Fruit fly (Drosophila melanogaster) whole organism, embryonic: ENCODE results near the gene CG14196.

ENCODE experiments used
- B-H2 ChIP-seq: fragments of 200-800 bp; sonication (Bioruptor generic); optimal IDR thresholded peaks from 2 replicates; lab custom pipeline; 2018; ENCODE audit warnings: missing biosample characterization, mild to moderate bottlenecking, missing genetic modification characterization
- CG10209 ChIP-seq: fragments of 200-800 bp; sonication (Bioruptor generic); optimal IDR thresholded peaks from 3 replicates; lab custom pipeline; 2017; ENCODE audit warnings: missing biosample characterization, mild to moderate bottlenecking, missing genetic modification characterization, missing genetic modification reagents
- CG12391 ChIP-seq: fragments of 200-800 bp; sonication (Bioruptor generic); optimal IDR thresholded peaks from 3 replicates; lab custom pipeline; 2018; ENCODE audit warnings: missing biosample characterization, mild to moderate bottlenecking, missing genetic modification characterization, moderate library complexity
- CG13424 ChIP-seq: fragments of 200-800 bp; sonication (Bioruptor generic); optimal IDR thresholded peaks from 2 replicates; lab custom pipeline; 2019; ENCODE audit warnings: missing biosample characterization, mild to moderate bottlenecking, missing genetic modification characterization, moderate library complexity
- CG14050 ChIP-seq: fragments of 200-800 bp; sonication (Bioruptor generic); IDR thresholded peaks from 3 replicates; pipeline ENCODE4 v1.3.6; 2022; ENCODE audit warnings: missing biosample characterization, missing genetic modification characterization
- CG17186 ChIP-seq: fragments of 200-800 bp; sonication (Bioruptor generic); optimal IDR thresholded peaks from 3 replicates; lab custom pipeline; 2017; ENCODE audit warnings: missing biosample characterization, missing genetic modification reagents, missing genetic modification characterization
- CG1792 ChIP-seq: fragments of 200-800 bp; sonication (Bioruptor generic); optimal IDR thresholded peaks from 2 replicates; lab custom pipeline; 2016; ENCODE audit warnings: missing biosample characterization, missing genetic modification characterization
- CG18011 ChIP-seq: fragments of 200-800 bp; sonication (Bioruptor generic); optimal IDR thresholded peaks from 2 replicates; lab custom pipeline; 2017; ENCODE audit warnings: missing biosample characterization, missing genetic modification characterization, mild to moderate bottlenecking, moderate library complexity, missing genotype
- CG1832 ChIP-seq: fragments of 200-800 bp; sonication (Bioruptor generic); optimal IDR thresholded peaks from 2 replicates; lab custom pipeline; 2017; ENCODE audit warnings: missing biosample characterization, mild to moderate bottlenecking, missing genetic modification characterization, inconsistent platforms
- CG2875 ChIP-seq: fragments of 200-800 bp; sonication (Bioruptor generic); optimal IDR thresholded peaks from 2 replicates; lab custom pipeline; 2017; ENCODE audit warnings: missing biosample characterization, mild to moderate bottlenecking, missing genetic modification characterization, missing genetic modification reagents
- CG31441 ChIP-seq: fragments of 200-800 bp; sonication (Bioruptor generic); IDR thresholded peaks from 2 replicates; pipeline ENCODE4 v1.3.6; 2022; ENCODE audit warnings: missing biosample characterization, missing genetic modification characterization
- CG3163 ChIP-seq: fragments of 200-800 bp; sonication (Bioruptor generic); optimal IDR thresholded peaks from 3 replicates; lab custom pipeline; 2016; ENCODE audit warnings: missing biosample characterization, missing genetic modification characterization
- CG6175 ChIP-seq: fragments of 200-800 bp; sonication (Bioruptor generic); IDR thresholded peaks from 3 replicates; pipeline ENCODE4 v1.3.6; 2022; ENCODE audit warnings: missing biosample characterization, missing genetic modification characterization
- CG8478 ChIP-seq: fragments of >200 bp; optimal IDR thresholded peaks from 2 replicates; lab custom pipeline; 2018
- CTCF ChIP-seq: fragments of 200-800 bp; sonication (Bioruptor generic); optimal IDR thresholded peaks from 2 replicates; lab custom pipeline; 2017; ENCODE audit warnings: missing biosample characterization, mild to moderate bottlenecking, missing genetic modification characterization, moderate library complexity
- Doc2 ChIP-seq: fragments of 200-800 bp; sonication (Bioruptor generic); IDR thresholded peaks from 2 replicates; pipeline ENCODE4 v1.3.6; 2022; ENCODE audit warnings: missing biosample characterization, missing genetic modification characterization
- Doc3 ChIP-seq: fragments of 200-800 bp; sonication (Bioruptor generic); IDR thresholded peaks from 3 replicates; pipeline ENCODE4 v1.3.6; 2022; ENCODE audit warnings: missing biosample characterization, missing genetic modification characterization; ENCODE audit not compliant: partially characterized antibody
- Ets65A ChIP-seq: fragments of 200-800 bp; sonication (Bioruptor generic); peaks from one replicate; lab custom pipeline; 2016; ENCODE audit warnings: missing biosample characterization, missing genetic modification characterization
- HLH3B ChIP-seq: fragments of 200-800 bp; sonication (Bioruptor generic); IDR thresholded peaks from 2 replicates; pipeline ENCODE4 v1.3.6; 2022; ENCODE audit warnings: missing biosample characterization, missing genetic modification characterization
- HmgD ChIP-seq: fragments of 200-800 bp; sonication (Bioruptor generic); optimal IDR thresholded peaks from 3 replicates; lab custom pipeline; 2016; ENCODE audit warnings: missing biosample characterization, missing genetic modification characterization
- Med ChIP-seq: fragments of 200-800 bp; sonication (Bioruptor generic); peaks from one replicate; lab custom pipeline; 2016; ENCODE audit warnings: missing biosample characterization, missing genetic modification characterization, mild to moderate bottlenecking, inconsistent platforms, moderate library complexity
- Myb ChIP-seq: fragments of 200-800 bp; sonication (Bioruptor generic); optimal IDR thresholded peaks from 2 replicates; lab custom pipeline; 2016; ENCODE audit warnings: missing biosample characterization, missing genetic modification characterization
- NC2β ChIP-seq: fragments of 200-800 bp; sonication (Bioruptor generic); optimal IDR thresholded peaks from 2 replicates; lab custom pipeline; 2016; ENCODE audit warnings: missing biosample characterization, missing genetic modification characterization
- NfI ChIP-seq: fragments of 200-800 bp; sonication (Bioruptor generic); optimal IDR thresholded peaks from 3 replicates; lab custom pipeline; 2018; ENCODE audit warnings: missing biosample characterization, mild to moderate bottlenecking, missing genetic modification characterization, moderate library complexity
- Ptx1 ChIP-seq: fragments of 200-800 bp; sonication (Bioruptor generic); IDR thresholded peaks from 2 replicates; pipeline ENCODE4 v1.3.6; 2022; ENCODE audit warnings: missing biosample characterization, missing genetic modification characterization
- Tbp ChIP-seq: fragments of >200 bp; optimal IDR thresholded peaks from 2 replicates; lab custom pipeline; 2018; ENCODE audit warnings: missing biosample characterization, missing genetic modification characterization
- abd-A ChIP-seq: fragments of 200-800 bp; sonication (Bioruptor generic); optimal IDR thresholded peaks from 3 replicates; lab custom pipeline; 2019; ENCODE audit warnings: missing biosample characterization, mild to moderate bottlenecking, missing genetic modification characterization, moderate library complexity
- cas ChIP-seq: fragments of 200-800 bp; sonication (Bioruptor generic); IDR thresholded peaks from 2 replicates; pipeline ENCODE4 v1.3.6; 2022; ENCODE audit warnings: missing biosample characterization, missing genetic modification characterization
- cato ChIP-seq: fragments of 200-800 bp; sonication (Bioruptor generic); optimal IDR thresholded peaks from 2 replicates; lab custom pipeline; 2016; ENCODE audit warnings: missing biosample characterization, missing genetic modification characterization, borderline replicate concordance
- cg ChIP-seq: fragments of 200-800 bp; sonication (Bioruptor generic); optimal IDR thresholded peaks from 3 replicates; lab custom pipeline; 2019; ENCODE audit warnings: missing biosample characterization, mild to moderate bottlenecking, missing genetic modification characterization, moderate library complexity
- chinmo ChIP-seq: fragments of 200-800 bp; sonication (Bioruptor generic); IDR thresholded peaks from 4 replicates; pipeline ENCODE4 v1.3.6; 2022; ENCODE audit warnings: missing biosample characterization, missing genetic modification characterization; ENCODE audit not compliant: partially characterized antibody
- corto ChIP-seq: fragments of 200-800 bp; sonication (Bioruptor generic); optimal IDR thresholded peaks from 2 replicates; lab custom pipeline; 2016; ENCODE audit warnings: missing biosample characterization, mild to moderate bottlenecking, missing genetic modification characterization, moderate library complexity
- crol ChIP-seq: fragments of 200-800 bp; sonication (Bioruptor generic); IDR thresholded peaks from 2 replicates; pipeline ENCODE4 v1.3.6; 2022; ENCODE audit warnings: missing biosample characterization, missing genetic modification characterization
- dati ChIP-seq: fragments of 200-800 bp; sonication (Bioruptor generic); IDR thresholded peaks from 2 replicates; pipeline ENCODE4 v1.3.6; 2022; ENCODE audit warnings: missing biosample characterization, missing genetic modification characterization
- emc ChIP-seq: fragments of 200-800 bp; sonication (Bioruptor generic); optimal IDR thresholded peaks from 2 replicates; lab custom pipeline; 2016; ENCODE audit warnings: missing biosample characterization, missing genetic modification characterization
- fd102C ChIP-seq: fragments of 200-800 bp; sonication (Bioruptor generic); optimal IDR thresholded peaks from 2 replicates; lab custom pipeline; 2018; ENCODE audit warnings: missing biosample characterization, mild to moderate bottlenecking, missing genetic modification characterization, moderate library complexity
- fru ChIP-seq: fragments of >200 bp; optimal IDR thresholded peaks from 2 replicates; lab custom pipeline; 2017
- gcm ChIP-seq: fragments of 200-800 bp; sonication (Bioruptor generic); optimal IDR thresholded peaks from 2 replicates; lab custom pipeline; 2019; ENCODE audit warnings: missing biosample characterization, mild to moderate bottlenecking, missing genetic modification characterization, moderate library complexity
- ham ChIP-seq: fragments of 200-800 bp; sonication (Bioruptor generic); IDR thresholded peaks from 2 replicates; pipeline ENCODE4 v1.3.6; 2022; ENCODE audit warnings: missing biosample characterization, missing genetic modification characterization
- klu ChIP-seq: fragments of 200-800 bp; sonication (Bioruptor generic); IDR thresholded peaks from 2 replicates; pipeline ENCODE4 v1.3.6; 2022; ENCODE audit warnings: missing biosample characterization, missing genetic modification characterization
- knrl ChIP-seq: fragments of 200-800 bp; sonication (Bioruptor generic); IDR thresholded peaks from 3 replicates; pipeline ENCODE4 v1.3.6; 2022; ENCODE audit warnings: missing biosample characterization, missing genetic modification characterization; ENCODE audit not compliant: partially characterized antibody
- lab ChIP-seq: fragments of 200-800 bp; sonication (Bioruptor generic); optimal IDR thresholded peaks from 3 replicates; lab custom pipeline; 2017; ENCODE audit warnings: missing biosample characterization, missing genetic modification characterization, mild to moderate bottlenecking, moderate library complexity, missing genetic modification reagents
- nau ChIP-seq: fragments of 200-800 bp; sonication (Bioruptor generic); optimal IDR thresholded peaks from 3 replicates; lab custom pipeline; 2017; ENCODE audit warnings: missing biosample characterization, mild to moderate bottlenecking, missing genetic modification characterization, missing genetic modification reagents
- org-1 ChIP-seq: fragments of 200-800 bp; sonication (Bioruptor generic); optimal IDR thresholded peaks from 2 replicates; lab custom pipeline; 2017; ENCODE audit warnings: missing biosample characterization, missing genetic modification characterization
- pan ChIP-seq, 4 experiments: fragments of >200 bp in 3 of 4; fragments of 200-800 bp in 1 of 4; sonication (Bioruptor generic) in 1 of 4; optimal IDR thresholded peaks in 3 of 4; IDR thresholded peaks in 1 of 4; 2 replicates each; pipeline versions ENCODE4 v1.3.6 to Lab custom; 2017 to 2022; ENCODE audit warnings: missing biosample characterization in 2 of 4, missing genetic modification characterization in 2 of 4, mixed read lengths in 1 of 4
- pnt ChIP-seq: fragments of 200-800 bp; sonication (Bioruptor generic); optimal IDR thresholded peaks from 3 replicates; lab custom pipeline; 2016; ENCODE audit warnings: missing biosample characterization, missing genetic modification characterization
- prd ChIP-seq, 3 experiments: fragments of >200 bp in 2 of 3; fragments of 200-800 bp in 1 of 3; sonication (Bioruptor generic) in 1 of 3; optimal IDR thresholded peaks in 2 of 3; IDR thresholded peaks in 1 of 3; 2 replicates in 2 of 3; 3 replicates in 1 of 3; pipeline versions ENCODE4 v1.3.6 to Lab custom; 2017 to 2022; ENCODE audit warnings: missing biosample characterization in 1 of 3, missing genetic modification characterization in 1 of 3
- sna ChIP-seq: fragments of 200-800 bp; sonication (Bioruptor generic); IDR thresholded peaks from 2 replicates; pipeline ENCODE4 v1.3.6; 2022; ENCODE audit warnings: missing biosample characterization, missing genetic modification characterization; ENCODE audit not compliant: partially characterized antibody
- vnd ChIP-seq: fragments of 200-800 bp; sonication (Bioruptor generic); IDR thresholded peaks from 3 replicates; pipeline ENCODE4 v1.3.6; 2022; ENCODE audit warnings: missing biosample characterization, missing genetic modification characterization; ENCODE audit not compliant: partially characterized antibody
- zfh2 ChIP-seq: fragments of 200-800 bp; sonication (Bioruptor generic); optimal IDR thresholded peaks from 2 replicates; lab custom pipeline; 2016; ENCODE audit warnings: missing biosample characterization, missing genetic modification characterization

CG14196 gene

DNA sequence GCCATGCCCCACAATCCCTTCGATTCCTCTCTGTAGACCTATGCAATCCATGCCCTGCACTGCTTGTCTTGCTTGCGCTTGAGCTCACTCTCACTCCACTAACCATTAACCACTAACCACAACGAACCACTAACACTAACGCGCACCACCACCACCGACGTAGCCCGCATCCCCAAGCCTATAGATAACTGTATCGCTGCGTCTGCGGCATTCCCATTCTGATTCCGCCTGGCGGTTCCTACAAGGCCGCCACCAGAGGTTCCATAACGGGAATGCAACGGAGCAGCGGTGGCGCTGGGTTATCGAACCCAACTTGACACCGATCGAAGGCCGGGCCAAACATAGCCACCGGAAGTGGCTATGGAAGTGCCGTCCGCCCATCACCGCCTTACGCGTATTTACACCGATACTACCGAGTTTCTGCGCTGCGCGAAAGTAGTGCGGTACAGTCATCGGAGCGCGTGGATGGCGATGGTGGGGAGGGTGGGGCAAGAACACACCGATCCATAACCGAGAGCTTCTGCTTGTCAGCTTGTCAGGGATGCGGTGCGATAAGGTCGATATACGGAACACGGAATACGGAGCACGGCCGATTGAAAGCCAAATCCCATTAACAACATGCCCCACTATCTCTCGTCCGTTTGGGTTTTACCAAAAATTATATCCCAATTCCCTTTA lies 24.3 kb upstream of the CG14196 start:
- no peak for TF ChIP-seq CG10209 (GFP tag; lab: Kevin White, UChicago)
- TF ChIP-seq sna (GFP tag; lab: Robert Waterston, UW) = no peak
- peak; percentile 94 for TF ChIP-seq CG18011 (GFP tag; lab: Kevin White, UChicago)
- no peak for TF ChIP-seq CG17186
- no peak for TF ChIP-seq knrl (GFP tag; lab: Robert Waterston, UW)
- TF ChIP-seq emc (GFP tag; lab: Kevin White, UChicago) = no peak
- TF ChIP-seq Ets65A (GFP tag; lab: Kevin White, UChicago) = peak; percentile 59
- TF ChIP-seq HLH3B (GFP tag; lab: Robert Waterston, UW) = no peak
- peak; percentile 91 for TF ChIP-seq lab (GFP tag; lab: Kevin White, UChicago)
- TF ChIP-seq pnt = no peak
- TF ChIP-seq fd102C = no peak
- TF ChIP-seq B-H2 (GFP tag; lab: Kevin White, UChicago) = no peak
- TF ChIP-seq NfI (GFP tag; lab: Kevin White, UChicago) = no peak
- no peak for TF ChIP-seq Med (GFP tag; lab: Kevin White, UChicago)
- TF ChIP-seq CTCF = no peak
- TF ChIP-seq Doc2 = no peak
- TF ChIP-seq CG12391 (tag; lab: Kevin White, UChicago) = no peak
- no peak for TF ChIP-seq fru (lab: Kevin White, UChicago)
- no peak for TF ChIP-seq org-1 (GFP tag; lab: Kevin White, UChicago)
- no peak for TF ChIP-seq Doc3
- no peak for TF ChIP-seq prd (optimal IDR thresholded peaks at IDR 0.05; lab: Kevin White, UChicago)
- TF ChIP-seq prd (GFP tag; IDR thresholded peaks at IDR 0.05; lab: Robert Waterston, UW) = no peak
- peak; percentile 12 for TF ChIP-seq cg
- no peak for TF ChIP-seq corto (GFP tag; lab: Kevin White, UChicago)
- TF ChIP-seq gcm (GFP tag; lab: Kevin White, UChicago) = peak; percentile 60
- no peak for TF ChIP-seq abd-A
- no peak for TF ChIP-seq Myb (GFP tag; lab: Kevin White, UChicago)
- TF ChIP-seq CG3163 (GFP tag; lab: Kevin White, UChicago) = no peak
- TF ChIP-seq cas (GFP tag; lab: Robert Waterston, UW) = no peak
- TF ChIP-seq CG31441 (GFP tag; lab: Robert Waterston, UW) = no peak
- TF ChIP-seq zfh2 (GFP tag; lab: Kevin White, UChicago) = no peak
- TF ChIP-seq cato (GFP tag; lab: Kevin White, UChicago) = no peak
- TF ChIP-seq NC2β (GFP tag; lab: Kevin White, UChicago) = no peak
- no peak for TF ChIP-seq chinmo
- TF ChIP-seq CG6175 (GFP tag; lab: Robert Waterston, UW) = no peak
- no peak for TF ChIP-seq dati
- no peak for TF ChIP-seq CG2875 (GFP tag; lab: Kevin White, UChicago)
- no peak for TF ChIP-seq CG1792 (GFP tag; lab: Kevin White, UChicago)
- TF ChIP-seq HmgD (GFP tag; lab: Kevin White, UChicago) = no peak
- no peak for TF ChIP-seq ham
- TF ChIP-seq pan (optimal IDR thresholded peaks at IDR 0.05; lab: Kevin White, UChicago) = no peak
- no peak for TF ChIP-seq pan (GFP tag; optimal IDR thresholded peaks at IDR 0.05 in 1 of 2, IDR thresholded peaks at IDR 0.05 in 1 of 2)
- no peak for TF ChIP-seq Ptx1 (GFP tag; lab: Robert Waterston, UW)
- no peak for TF ChIP-seq Tbp (GFP tag; lab: Kevin White, UChicago)
- no peak for TF ChIP-seq nau (GFP tag; lab: Kevin White, UChicago)
- TF ChIP-seq CG13424 (tag; lab: Kevin White, UChicago) = no peak
- TF ChIP-seq CG1832 (GFP tag; lab: Kevin White, UChicago) = peak; percentile 6
- peak; percentile 61 for TF ChIP-seq crol (GFP tag; lab: Robert Waterston, UW)
- TF ChIP-seq CG14050 (GFP tag; lab: Robert Waterston, UW) = no peak
- no peak for TF ChIP-seq CG8478 (lab: Kevin White, UChicago)
- TF ChIP-seq vnd = no peak
- no peak for TF ChIP-seq klu
- TF ChIP-seq, all 482 proteins: peak for 7
